Fruit fly (Drosophila melanogaster): ENCODE measurements around the gene CG32069.
A peak's percentile ranks its signal among the peaks of the same experiment; 100 is the strongest.

Gene CG32069

dm6 chr3L:11071057-11071456 is 8.6 kb upstream of the CG32069 start:
- TF ChIP-seq exex (tag; optimal IDR thresholded peaks at IDR 0.05) = peak; percentile 79
- no peak for TF ChIP-seq tup (GFP tag; optimal IDR thresholded peaks at IDR 0.05)
- no peak for TF ChIP-seq gce (GFP tag; IDR thresholded peaks at IDR 0.05)
- no peak for TF ChIP-seq CG10543 (GFP tag; optimal IDR thresholded peaks at IDR 0.05)
- TF ChIP-seq ATbp (GFP tag; optimal IDR thresholded peaks at IDR 0.05) = no peak
- TF ChIP-seq CrebB (tag; optimal IDR thresholded peaks at IDR 0.05) = no peak
- TF ChIP-seq mirr (GFP tag; optimal IDR thresholded peaks at IDR 0.05) = peak; percentile 79
- TF ChIP-seq CG11696 (GFP tag; IDR thresholded peaks at IDR 0.05) = peak; percentile 83
- TF ChIP-seq psq (GFP tag; optimal IDR thresholded peaks at IDR 0.05) = no peak
- TF ChIP-seq grn (GFP tag; optimal IDR thresholded peaks at IDR 0.05) = peak; percentile 30
- no peak for TF ChIP-seq HLHmδ (GFP tag; optimal IDR thresholded peaks at IDR 0.05)
- no peak for TF ChIP-seq stwl (tag; optimal IDR thresholded peaks at IDR 0.05)
- no peak for TF ChIP-seq p53 (GFP tag; optimal IDR thresholded peaks at IDR 0.05)
- no peak for TF ChIP-seq Dad (GFP tag; optimal IDR thresholded peaks at IDR 0.05)
- TF ChIP-seq nerfin-2 (GFP tag; IDR thresholded peaks at IDR 0.05; ENCODE audit: partially characterized antibody) = 0 out of 2 replicates have a peak, but pooled peaks have one; percentile 27
- no peak for TF ChIP-seq CG8944 (GFP tag; optimal IDR thresholded peaks at IDR 0.05)
- TF ChIP-seq Med (GFP tag) = peak; percentile 18
- no peak for TF ChIP-seq tin (GFP tag; optimal IDR thresholded peaks at IDR 0.05)
- TF ChIP-seq Fer3 (tag; optimal IDR thresholded peaks at IDR 0.05) = no peak

DNA sequence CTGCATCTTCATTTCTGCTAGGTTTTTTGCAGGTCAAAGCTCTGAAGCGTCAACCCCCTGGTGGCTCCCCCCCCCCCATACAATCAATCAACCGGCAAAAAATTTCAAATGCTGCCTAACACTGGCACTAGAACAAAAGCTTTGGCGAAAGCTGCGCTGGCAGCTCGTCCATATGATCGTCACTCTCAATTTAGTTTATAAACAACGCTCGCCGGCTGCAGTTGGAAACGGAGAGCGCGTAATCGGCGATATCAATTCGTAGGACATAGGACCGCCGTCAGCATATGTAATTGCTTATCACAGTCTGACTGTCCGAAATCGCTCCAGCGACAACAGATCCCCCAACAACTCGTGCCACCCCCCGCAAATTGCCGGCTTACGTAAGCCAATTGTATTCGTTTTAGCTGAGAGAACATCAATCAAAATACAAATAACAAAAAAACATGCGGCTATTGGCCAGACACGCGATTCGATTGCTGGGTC is 8.0 kb upstream of the CG32069 start, which contains the start of gene Mocs1:
Gene Mocs1, plus strand, starts transcription at position 155 of the 483 bp plus-strand sequence.
- TF ChIP-seq crp (GFP tag; optimal IDR thresholded peaks at IDR 0.05) (peak in 1 of 2 experiments; percentile 77), CG14710 (tag; optimal IDR thresholded peaks at IDR 0.05) (no peak), dpn (GFP tag; optimal IDR thresholded peaks at IDR 0.05) (no peak), PHDP (tag; optimal IDR thresholded peaks at IDR 0.05) (peak; percentile 2), CG9876 (GFP tag; optimal IDR thresholded peaks at IDR 0.05) (no peak), CG5953 (GFP tag; IDR thresholded peaks at IDR 0.05) (no peak), pzg (GFP tag; optimal IDR thresholded peaks at IDR 0.05) (peak; percentile 41), CG18599 (GFP tag; optimal IDR thresholded peaks at IDR 0.05) (peak; percentile 6), ab (GFP tag; optimal IDR thresholded peaks at IDR 0.05) (no peak), odd (GFP tag; optimal IDR thresholded peaks at IDR 0.05) (no peak), slbo (GFP tag; IDR thresholded peaks at IDR 0.05) (0 out of 2 replicates have a peak, but pooled peaks have one; percentile 24), HHEX (GFP tag; optimal IDR thresholded peaks at IDR 0.05) (peak; percentile 6), CG3847 (GFP tag; IDR thresholded peaks at IDR 0.05) (peak; percentile 25; the same call in 1 of the 2 replicates), vvl (GFP tag; IDR thresholded peaks at IDR 0.05) (0 out of 2 replicates have a peak, but pooled peaks have one; percentile 8), Pdp1 (GFP tag; optimal IDR thresholded peaks at IDR 0.05) (peak in 1 of 2 experiments; percentile 96), CG6175 (GFP tag; IDR thresholded peaks at IDR 0.05) (0 out of 3 replicates have a peak, but pooled peaks have one; percentile 39), HmgZ (tag; optimal IDR thresholded peaks at IDR 0.05) (peak; percentile 38), hkb (optimal IDR thresholded peaks at IDR 0.05) (no peak), hkb (GFP tag; IDR thresholded peaks at IDR 0.05) (peak; percentile 17; the same call in 1 of the 2 replicates), Poxn (GFP tag; IDR thresholded peaks at IDR 0.05) (no peak), CG12769 (tag; optimal IDR thresholded peaks at IDR 0.05) (peak; percentile 38), CG18619 (GFP tag; optimal IDR thresholded peaks at IDR 0.05) (no peak), NFAT (GFP tag; IDR thresholded peaks at IDR 0.05) (peak; percentile 23; the same call in 1 of the 2 replicates), chm (GFP tag; IDR thresholded peaks at IDR 0.05) (peak; percentile 28; the same call in 1 of the 2 replicates), CG11093 (GFP tag; IDR thresholded peaks at IDR 0.05) (no peak), CG11456 (GFP tag; IDR thresholded peaks at IDR 0.05) (no peak), Atf6 (GFP tag; IDR thresholded peaks at IDR 0.05) (0 out of 2 replicates have a peak, but pooled peaks have one; percentile 43), Fer1 (GFP tag; optimal IDR thresholded peaks at IDR 0.05) (peak; percentile 41), CG34422 (GFP tag; IDR thresholded peaks at IDR 0.05) (peak; percentile 77; the same call in 1 of the 3 replicates), CG8290 (GFP tag; optimal IDR thresholded peaks at IDR 0.05) (no peak), CG8290 (tag; optimal IDR thresholded peaks at IDR 0.05) (peak in 1 of 2 experiments; percentile 45), CG16815 (GFP tag; optimal IDR thresholded peaks at IDR 0.05) (no peak)
